Worm (Caenorhabditis elegans) whole organism, late embryonic: ENCODE data around the gene mpz-1.

Experiments used
- ahr-1 ChIP-seq: sonication (generic microtip); optimal IDR thresholded peaks from 2 replicates; lab custom pipeline; 2016; ENCODE audit warnings: missing genetic modification characterization, missing compliant biosample characterization
- lin-11 ChIP-seq: fragments of 200-800 bp; sonication (Bioruptor generic); optimal IDR thresholded peaks from 2 replicates; lab custom pipeline; 2018; ENCODE audit warnings: mild to moderate bottlenecking, missing genetic modification characterization, missing compliant biosample characterization
- nhr-11 ChIP-seq: fragments of 150-350 bp; optimal IDR thresholded peaks from 2 replicates; lab custom pipeline; 2014; ENCODE audit warnings: missing biosample characterization, missing genetic modification characterization
- npax-4 ChIP-seq: sonication (generic microtip); optimal IDR thresholded peaks from 2 replicates; lab custom pipeline; 2016; ENCODE audit warnings: missing genetic modification characterization, missing compliant biosample characterization
- rnt-1 ChIP-seq: sonication (generic microtip); optimal IDR thresholded peaks from 2 replicates; lab custom pipeline; 2016; ENCODE audit warnings: missing genetic modification characterization, missing compliant biosample characterization
- zip-5 ChIP-seq: sonication (generic microtip); optimal IDR thresholded peaks from 2 replicates; lab custom pipeline; 2016; ENCODE audit warnings: missing genetic modification characterization, missing compliant biosample characterization

DNA sequence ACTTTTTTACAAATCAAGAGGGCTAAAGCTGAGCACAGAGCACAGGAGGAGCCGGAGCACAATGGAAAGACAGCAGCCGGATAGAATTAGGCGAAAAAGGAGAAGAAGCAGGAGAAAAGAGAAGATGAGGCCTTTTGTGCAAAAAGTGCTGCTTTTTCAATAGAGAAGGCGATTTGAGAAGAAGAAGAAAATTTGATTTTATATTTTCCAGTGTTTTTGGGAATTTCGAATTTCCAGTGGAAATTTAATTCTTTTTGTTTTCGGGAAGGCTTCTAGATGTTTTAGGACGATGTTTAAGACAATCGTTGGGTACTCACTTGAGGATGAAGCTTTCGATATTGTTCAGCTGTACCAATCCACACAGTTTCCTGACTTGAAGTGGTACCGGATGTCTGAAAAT lies 24.2 kb downstream of the mpz-1 start:
- no peak for TF ChIP-seq rnt-1
- TF ChIP-seq npax-4 (tag; lab: Kevin White, UChicago) = no peak
- no peak for TF ChIP-seq zip-5 (tag; lab: Kevin White, UChicago)
- TF ChIP-seq ahr-1 (tag; lab: Kevin White, UChicago) = no peak
- no peak for TF ChIP-seq nhr-11
- TF ChIP-seq lin-11 (tag; lab: Kevin White, UChicago) = no peak
